Worm (Caenorhabditis elegans) whole organism, L1 larva: ENCODE results near the gene F10D7.4.

Source experiments
- C04F5.9 ChIP-seq: sonication (generic microtip); optimal IDR thresholded peaks from 2 replicates; lab custom pipeline; 2016; ENCODE audit warnings: missing genetic modification characterization, missing compliant biosample characterization
- C16A3.4 ChIP-seq: fragments of 150-350 bp; optimal IDR thresholded peaks from 2 replicates; lab custom pipeline; 2014; ENCODE audit warnings: missing biosample characterization, missing genetic modification characterization
- F16B12.6 ChIP-seq: fragments of 150-350 bp; optimal IDR thresholded peaks from 2 replicates; lab custom pipeline; 2014; ENCODE audit warnings: missing biosample characterization, missing genetic modification characterization
- alr-1 ChIP-seq: fragments of 200-800 bp; sonication (Bioruptor generic); optimal IDR thresholded peaks from 2 replicates; lab custom pipeline; 2018; ENCODE audit warnings: borderline replicate concordance, mild to moderate bottlenecking, missing genetic modification characterization, missing compliant biosample characterization
- aly-2 ChIP-seq: fragments of 150-350 bp; optimal IDR thresholded peaks from 2 replicates; lab custom pipeline; 2014; ENCODE audit warnings: missing biosample characterization, missing genetic modification characterization
- ama-1 ChIP-seq: fragments of 150-350 bp; optimal IDR thresholded peaks from 2 replicates; lab custom pipeline; 2014
- blmp-1 ChIP-seq: fragments of 150-350 bp; optimal IDR thresholded peaks from 2 replicates; lab custom pipeline; 2014; ENCODE audit warnings: missing biosample characterization, missing genetic modification characterization
- ceh-8 ChIP-seq: fragments of 200-800 bp; sonication (Bioruptor generic); optimal IDR thresholded peaks from 2 replicates; lab custom pipeline; 2018; ENCODE audit warnings: mild to moderate bottlenecking, missing genetic modification characterization, moderate library complexity, missing compliant biosample characterization
- ceh-82 ChIP-seq, 3 experiments: fragments of 150-350 bp in 1 of 3; sonication (generic microtip) in 2 of 3; optimal IDR thresholded peaks; 2 replicates each; lab custom pipeline; 2014 to 2017; ENCODE audit warnings: missing biosample characterization in 3 of 3, missing genetic modification characterization in 3 of 3
- dsc-1 ChIP-seq: sonication (generic microtip); optimal IDR thresholded peaks from 2 replicates; lab custom pipeline; 2016; ENCODE audit warnings: mild to moderate bottlenecking, missing genetic modification characterization, missing compliant biosample characterization
- efl-1 ChIP-seq, 4 experiments: fragments of 150-350 bp; optimal IDR thresholded peaks in 3 of 4; peaks in 1 of 4; 1 replicate in 1 of 4; 2 replicates in 3 of 4; lab custom pipeline; 2014; ENCODE audit warnings: missing biosample characterization in 2 of 4, missing genetic modification characterization in 2 of 4, missing genetic modification reagents in 2 of 4
- fkh-8 ChIP-seq: sonication (generic microtip); optimal IDR thresholded peaks from 2 replicates; lab custom pipeline; 2016; ENCODE audit warnings: mild to moderate bottlenecking, missing genetic modification characterization, missing compliant biosample characterization
- fos-1 ChIP-seq: fragments of 150-350 bp; optimal IDR thresholded peaks from 2 replicates; lab custom pipeline; 2014; ENCODE audit warnings: missing biosample characterization, missing genetic modification characterization
- grh-1 ChIP-seq: fragments of 200-800 bp; sonication (Bioruptor generic); IDR thresholded peaks from 2 replicates; pipeline ENCODE4 v1.3.6; 2022; ENCODE audit warnings: missing genetic modification reagents, missing genetic modification characterization, missing compliant biosample characterization
- lin-14 ChIP-seq: fragments of 200-800 bp; sonication (Bioruptor generic); optimal IDR thresholded peaks from 2 replicates; lab custom pipeline; 2018; ENCODE audit warnings: mild to moderate bottlenecking, missing genetic modification characterization, moderate library complexity, missing compliant biosample characterization
- lin-35 ChIP-seq, 2 experiments: fragments of 150-350 bp; optimal IDR thresholded peaks; 2 replicates each; lab custom pipeline; 2014; ENCODE audit warnings: missing biosample characterization in 2 of 2, missing genetic modification characterization in 2 of 2, missing genetic modification reagents in 2 of 2
- lsy-2 ChIP-seq, 2 experiments: fragments of 150-350 bp; optimal IDR thresholded peaks; 2 replicates each; lab custom pipeline; 2014; ENCODE audit warnings: missing biosample characterization in 2 of 2, missing genetic modification characterization in 2 of 2
- mep-1 ChIP-seq: fragments of 150-350 bp; optimal IDR thresholded peaks from 2 replicates; lab custom pipeline; 2014; ENCODE audit warnings: missing biosample characterization, missing genetic modification characterization
- nhr-20 ChIP-seq: sonication (generic microtip); optimal IDR thresholded peaks from 2 replicates; lab custom pipeline; 2016; ENCODE audit warnings: mild to moderate bottlenecking, missing genetic modification characterization, missing compliant biosample characterization
- nhr-47 ChIP-seq: sonication (generic microtip); optimal IDR thresholded peaks from 2 replicates; lab custom pipeline; 2016; ENCODE audit warnings: mild to moderate bottlenecking, missing genetic modification characterization, moderate library complexity, missing compliant biosample characterization
- nhr-71 ChIP-seq: sonication (generic microtip); optimal IDR thresholded peaks from 2 replicates; lab custom pipeline; 2016; ENCODE audit warnings: mild to moderate bottlenecking, missing genetic modification characterization, moderate library complexity, missing compliant biosample characterization
- nhr-84 ChIP-seq: sonication (generic microtip); optimal IDR thresholded peaks from 2 replicates; lab custom pipeline; 2017; ENCODE audit warnings: missing biosample characterization, missing genetic modification characterization
- nhr-85 ChIP-seq: sonication (generic microtip); peaks from one replicate; lab custom pipeline; 2016; ENCODE audit warnings: missing genetic modification characterization, inconsistent platforms, missing compliant biosample characterization
- pax-3 ChIP-seq: fragments of 200-800 bp; sonication (Bioruptor generic); optimal IDR thresholded peaks from 2 replicates; lab custom pipeline; 2018; ENCODE audit warnings: mild to moderate bottlenecking, missing genetic modification characterization, moderate library complexity, missing compliant biosample characterization
- pqm-1 ChIP-seq: sonication (generic microtip); optimal IDR thresholded peaks from 3 replicates; lab custom pipeline; 2017; ENCODE audit warnings: missing biosample characterization, missing genetic modification characterization
- skn-1 ChIP-seq: fragments of 150-350 bp; optimal IDR thresholded peaks from 2 replicates; lab custom pipeline; 2014; ENCODE audit warnings: missing biosample characterization, missing genetic modification characterization
- snu-23 ChIP-seq: sonication (generic microtip); optimal IDR thresholded peaks from 2 replicates; lab custom pipeline; 2016; ENCODE audit warnings: missing genetic modification characterization, missing compliant biosample characterization
- sox-4 ChIP-seq: sonication (generic microtip); optimal IDR thresholded peaks from 2 replicates; lab custom pipeline; 2016; ENCODE audit warnings: missing genetic modification characterization, missing compliant biosample characterization
- sup-37 ChIP-seq: fragments of 200-800 bp; sonication (Bioruptor generic); optimal IDR thresholded peaks from 2 replicates; lab custom pipeline; 2018; ENCODE audit warnings: mild to moderate bottlenecking, missing genetic modification characterization, missing compliant biosample characterization
- swsn-7 ChIP-seq: sonication (generic microtip); optimal IDR thresholded peaks from 2 replicates; lab custom pipeline; 2016; ENCODE audit warnings: missing genetic modification characterization, missing compliant biosample characterization
- unc-30 ChIP-seq: sonication (generic microtip); optimal IDR thresholded peaks from 2 replicates; lab custom pipeline; 2017; ENCODE audit warnings: missing biosample characterization, missing genetic modification characterization
- unc-62 ChIP-seq: fragments of 150-350 bp; optimal IDR thresholded peaks from 2 replicates; lab custom pipeline; 2014; ENCODE audit warnings: missing biosample characterization, missing genetic modification reagents, missing genetic modification characterization

Gene F10D7.4

DNA sequence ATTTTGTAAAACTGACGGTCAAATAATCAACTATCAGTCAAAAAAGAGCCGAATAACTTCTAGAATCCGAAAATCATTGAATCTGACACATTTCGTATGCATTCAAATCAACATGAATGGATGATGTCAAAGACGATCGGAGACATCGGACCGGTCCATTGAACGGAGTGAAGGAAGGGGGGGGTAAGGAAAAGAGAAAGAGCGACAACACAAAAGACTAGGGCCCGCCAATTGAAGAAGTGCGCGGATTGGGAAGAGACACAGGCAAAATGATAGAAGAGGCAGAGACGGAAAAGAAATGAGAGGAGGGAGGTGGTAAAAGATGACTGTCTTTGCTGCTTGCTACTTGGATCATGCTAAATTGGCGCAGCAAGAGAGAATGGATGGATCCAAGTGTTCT, 12.4 kb downstream of the F10D7.4 start:
- TF ChIP-seq swsn-7 (tag; lab: Kevin White, UChicago) = no peak
- no peak for TF ChIP-seq efl-1 (optimal IDR thresholded peaks at IDR 0.05; lab: Kevin White, UChicago)
- no peak for TF ChIP-seq efl-1 (GFP tag; optimal IDR thresholded peaks at IDR 0.05 in 1 of 2; lab: Kevin White, UChicago)
- peak; percentile 55 for TF ChIP-seq blmp-1 (tag; lab: Kevin White, UChicago)
- peak; percentile 43 for TF ChIP-seq mep-1 (tag; lab: Kevin White, UChicago)
- peak; percentile 5 for TF ChIP-seq snu-23 (GFP tag; lab: Kevin White, UChicago)
- TF ChIP-seq ceh-82 (tag; optimal IDR thresholded peaks at IDR 0.05; lab: Kevin White, UChicago) = peak in 1 of 3 experiments; percentile 14
- TF ChIP-seq lin-14 (GFP tag; lab: Kevin White, UChicago) = peak; percentile 40
- peak; percentile 1 for TF ChIP-seq nhr-20
- no peak for TF ChIP-seq C04F5.9 (tag; lab: Kevin White, UChicago)

DNA sequence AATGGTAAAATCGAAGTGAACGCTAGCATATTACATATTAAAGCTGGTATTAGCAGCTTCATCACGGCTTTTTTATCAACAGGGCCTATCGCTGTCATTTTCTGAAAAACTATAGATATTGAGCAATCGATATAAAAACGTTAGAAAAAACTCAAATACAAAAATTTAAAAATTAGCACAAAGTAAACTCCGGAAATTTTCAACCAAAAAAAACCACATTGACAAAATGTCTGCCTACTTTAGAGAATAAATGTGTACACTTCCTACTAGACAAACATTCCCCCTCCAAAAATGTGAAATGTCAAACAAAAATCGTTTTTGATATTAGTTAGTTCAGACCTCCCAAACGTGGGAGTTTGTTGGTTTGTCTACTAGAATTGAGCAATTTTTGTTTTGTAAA, 13.3 kb downstream of the F10D7.4 start, which contains the start of gene mfsd-10:
Gene mfsd-10, minus strand, starts transcription at position 101 of the 400 bp plus-strand sequence.
- TF ChIP-seq lsy-2 (tag; optimal IDR thresholded peaks at IDR 0.05; lab: Kevin White, UChicago) = no peak
- no peak for TF ChIP-seq unc-62
- TF ChIP-seq ceh-8 = no peak
- no peak for TF ChIP-seq pqm-1
- TF ChIP-seq skn-1 (tag; lab: Kevin White, UChicago) = no peak

DNA sequence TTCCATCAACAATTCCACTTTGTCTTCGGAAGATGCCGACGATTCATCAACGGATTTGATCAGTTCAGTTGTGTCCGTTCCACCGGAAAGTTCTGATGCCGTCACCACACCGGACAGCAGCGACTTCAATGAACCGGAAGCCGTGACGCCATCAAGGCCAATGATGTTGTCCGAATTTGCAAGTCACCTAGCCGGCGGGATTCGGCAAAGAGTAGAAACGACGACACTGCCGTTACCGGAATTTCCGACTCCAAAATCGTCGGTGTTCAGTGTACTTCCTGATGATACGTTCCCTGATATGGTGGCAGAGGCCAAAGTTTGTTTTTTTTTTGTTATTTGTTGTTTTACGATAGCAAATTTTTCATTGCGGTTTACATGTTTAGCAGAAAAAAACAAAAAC, 18.4 kb downstream of the F10D7.4 start:
- TF ChIP-seq ama-1 (lab: Kevin White, UChicago) (no peak), nhr-85 (tag; lab: Kevin White, UChicago) (peak; percentile 47), unc-30 (tag; lab: Kevin White, UChicago) (no peak), swsn-7 (tag; lab: Kevin White, UChicago) (no peak), fkh-8 (tag; lab: Kevin White, UChicago) (no peak)

DNA sequence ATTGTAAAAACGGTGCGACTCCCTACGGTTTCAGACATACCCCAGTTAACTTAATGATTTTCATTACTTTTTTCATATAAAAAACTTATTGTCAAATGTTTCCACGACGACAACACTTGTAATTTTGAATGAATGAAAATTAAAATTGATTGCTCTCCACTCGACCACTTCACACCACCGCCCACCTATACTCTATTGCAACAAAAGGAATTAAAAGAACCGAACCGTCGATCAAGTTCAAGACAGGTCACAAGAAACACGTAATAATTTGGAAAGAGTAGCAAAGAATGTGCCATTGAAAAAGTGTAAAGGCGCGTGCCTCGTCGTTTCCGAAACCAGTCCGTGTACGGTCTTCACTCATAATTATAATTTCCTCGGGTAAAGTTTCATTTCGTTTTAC, 19.3 kb downstream of the F10D7.4 start, which contains the start of gene F10D7.11:
Gene F10D7.11, plus strand, starts transcription at position 301 of the 400 bp plus-strand sequence.
- TF ChIP-seq lsy-2 (tag; optimal IDR thresholded peaks at IDR 0.05; lab: Kevin White, UChicago) (no peak), alr-1 (tag; lab: Kevin White, UChicago) (no peak), fos-1 (tag; lab: Kevin White, UChicago) (no peak), C16A3.4 (no peak), grh-1 (GFP tag; lab: Robert Waterston, UW) (0 out of 2 replicates have a peak, but pooled peaks have one; percentile 40), F16B12.6 (no peak), nhr-85 (tag; lab: Kevin White, UChicago) (peak; percentile 27)

DNA sequence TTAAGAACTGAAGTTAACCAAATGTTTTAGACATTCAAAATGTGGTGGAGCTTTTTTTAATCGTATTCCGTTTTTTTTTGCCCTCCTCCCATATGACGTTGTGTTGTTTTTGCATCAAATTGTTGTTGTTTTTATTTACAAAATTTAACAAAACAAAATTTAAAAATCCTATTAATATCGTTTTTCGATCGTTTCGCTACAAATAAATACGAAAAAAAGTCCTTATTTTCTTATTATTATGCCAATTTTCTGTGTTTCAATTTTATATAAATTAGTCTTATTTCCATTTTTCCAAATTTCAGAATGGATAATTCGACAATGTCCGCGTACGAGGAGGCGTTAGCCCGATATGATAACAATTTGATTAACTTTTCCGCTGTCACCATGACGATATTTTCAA, 22.4 kb downstream of the F10D7.4 start, which contains the start of gene npr-36:
Gene npr-36, plus strand, starts transcription at position 301 of the 400 bp plus-strand sequence.
- no peak for TF ChIP-seq F16B12.6
- no peak for TF ChIP-seq lin-35 (GFP tag; optimal IDR thresholded peaks at IDR 0.05; lab: Kevin White, UChicago)
- no peak for TF ChIP-seq pqm-1
- TF ChIP-seq nhr-84 (tag; lab: Kevin White, UChicago) = no peak

DNA sequence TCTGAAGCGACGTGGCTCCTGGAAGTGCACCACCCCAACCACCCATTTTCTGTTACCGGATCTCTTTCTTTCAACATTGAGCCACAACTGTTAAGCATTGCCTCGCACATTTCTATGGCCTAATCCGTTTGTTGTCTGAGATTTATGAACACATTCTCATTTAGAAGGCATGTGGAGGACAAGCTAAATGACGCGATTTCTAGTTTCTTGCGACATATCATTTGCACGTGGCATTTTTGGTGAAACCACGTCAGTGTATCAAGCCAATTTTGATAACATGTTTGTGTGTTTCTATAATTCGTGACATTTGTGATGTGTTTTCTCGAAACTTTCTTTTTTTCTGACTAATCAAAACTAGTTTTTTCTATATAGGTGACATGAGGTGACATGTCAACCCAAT, 25.1 kb downstream of the F10D7.4 start:
- no peak for TF ChIP-seq sup-37 (GFP tag; lab: Kevin White, UChicago)
- TF ChIP-seq pax-3 (tag; lab: Kevin White, UChicago) = peak; percentile 54
- no peak for TF ChIP-seq aly-2 (tag; lab: Kevin White, UChicago)
- no peak for TF ChIP-seq pqm-1
- TF ChIP-seq alr-1 (tag; lab: Kevin White, UChicago) = no peak
- TF ChIP-seq fkh-8 (tag; lab: Kevin White, UChicago) = peak; percentile 64
- peak; percentile 45 for TF ChIP-seq nhr-71 (tag; lab: Kevin White, UChicago)
- TF ChIP-seq nhr-47 (tag; lab: Kevin White, UChicago) = peak; percentile 26
- peak; percentile 65 for TF ChIP-seq dsc-1 (tag; lab: Kevin White, UChicago)
- TF ChIP-seq efl-1 (optimal IDR thresholded peaks at IDR 0.05; lab: Kevin White, UChicago) = no peak
- TF ChIP-seq efl-1 (GFP tag; optimal IDR thresholded peaks at IDR 0.05 in 1 of 2; lab: Kevin White, UChicago) = peak in 1 of 2 experiments; percentile 68
- peak; percentile 49 for TF ChIP-seq sox-4
